Worm (Caenorhabditis elegans) whole organism, late embryonic: ENCODE results near the gene B0410.1.

Source experiments
- C08G9.2 ChIP-seq: sonication (generic microtip); optimal IDR thresholded peaks from 2 replicates; lab custom pipeline; 2016; ENCODE audit warnings: mild to moderate bottlenecking, missing genetic modification characterization, moderate library complexity, missing compliant biosample characterization
- K09A11.1 ChIP-seq: sonication (generic microtip); optimal IDR thresholded peaks from 2 replicates; lab custom pipeline; 2017; ENCODE audit warnings: antibody characterized with exemption, mild to moderate bottlenecking, missing genetic modification characterization, missing compliant biosample characterization; ENCODE audit not compliant: insufficient read depth
- ahr-1 ChIP-seq: sonication (generic microtip); optimal IDR thresholded peaks from 2 replicates; lab custom pipeline; 2016; ENCODE audit warnings: missing genetic modification characterization, missing compliant biosample characterization
- ama-1 ChIP-seq: fragments of 150-350 bp; optimal IDR thresholded peaks from 2 replicates; lab custom pipeline; 2014
- ceh-18 ChIP-seq: sonication (generic microtip); optimal IDR thresholded peaks from 2 replicates; lab custom pipeline; 2016; ENCODE audit warnings: missing genetic modification characterization, missing compliant biosample characterization
- ceh-22 ChIP-seq: sonication (generic microtip); optimal IDR thresholded peaks from 2 replicates; lab custom pipeline; 2017; ENCODE audit warnings: missing biosample characterization, missing genetic modification characterization
- ceh-30 ChIP-seq: fragments of 150-350 bp; optimal IDR thresholded peaks from 2 replicates; lab custom pipeline; 2014; ENCODE audit warnings: missing biosample characterization, missing genetic modification characterization
- ceh-34 ChIP-seq: sonication (generic microtip); optimal IDR thresholded peaks from 2 replicates; lab custom pipeline; 2016; ENCODE audit warnings: mild to moderate bottlenecking, missing genetic modification characterization, missing compliant biosample characterization
- ceh-48 ChIP-seq: sonication (generic microtip); optimal IDR thresholded peaks from 2 replicates; lab custom pipeline; 2016; ENCODE audit warnings: missing genetic modification characterization, inconsistent platforms, missing compliant biosample characterization
- dve-1 ChIP-seq: sonication (generic microtip); optimal IDR thresholded peaks from 2 replicates; lab custom pipeline; 2017; ENCODE audit warnings: antibody characterized with exemption, mild to moderate bottlenecking, missing genetic modification characterization, missing compliant biosample characterization
- elt-2 ChIP-seq: sonication (generic microtip); optimal IDR thresholded peaks from 2 replicates; lab custom pipeline; 2016; ENCODE audit warnings: missing genetic modification reagents, missing genetic modification characterization, missing compliant biosample characterization
- elt-4 ChIP-seq: sonication (generic microtip); optimal IDR thresholded peaks from 2 replicates; lab custom pipeline; 2016; ENCODE audit warnings: missing genetic modification characterization, missing compliant biosample characterization
- ets-4 ChIP-seq: sonication (generic microtip); optimal IDR thresholded peaks from 2 replicates; lab custom pipeline; 2016; ENCODE audit warnings: missing genetic modification characterization, missing compliant biosample characterization
- eyg-1 ChIP-seq: sonication (generic microtip); optimal IDR thresholded peaks from 2 replicates; lab custom pipeline; 2016; ENCODE audit warnings: missing genotype, missing genetic modification characterization, missing compliant biosample characterization
- fkh-6 ChIP-seq: sonication (generic microtip); optimal IDR thresholded peaks from 2 replicates; lab custom pipeline; 2016; ENCODE audit warnings: missing genetic modification characterization, missing compliant biosample characterization
- hlh-13 ChIP-seq: fragments of 200-800 bp; sonication (Bioruptor generic); optimal IDR thresholded peaks from 2 replicates; lab custom pipeline; 2018; ENCODE audit warnings: mild to moderate bottlenecking, missing genetic modification characterization, missing compliant biosample characterization
- hlh-15 ChIP-seq: sonication (generic microtip); optimal IDR thresholded peaks from 2 replicates; lab custom pipeline; 2016; ENCODE audit warnings: missing genetic modification characterization, missing compliant biosample characterization
- hlh-6 ChIP-seq: sonication (generic microtip); optimal IDR thresholded peaks from 2 replicates; lab custom pipeline; 2016; ENCODE audit warnings: missing genotype, missing genetic modification characterization, missing compliant biosample characterization
- hlh-8 ChIP-seq: sonication (generic microtip); optimal IDR thresholded peaks from 2 replicates; lab custom pipeline; 2016; ENCODE audit warnings: missing genotype, missing genetic modification characterization, missing compliant biosample characterization
- mec-3 ChIP-seq: sonication (generic microtip); optimal IDR thresholded peaks from 2 replicates; lab custom pipeline; 2016; ENCODE audit warnings: borderline replicate concordance, missing genetic modification characterization, missing compliant biosample characterization
- nfya-1 ChIP-seq: sonication (generic microtip); optimal IDR thresholded peaks from 2 replicates; lab custom pipeline; 2017; ENCODE audit warnings: missing genetic modification characterization, mild to moderate bottlenecking, missing compliant biosample characterization, antibody characterized with exemption, moderate library complexity
- nhr-11 ChIP-seq: fragments of 150-350 bp; optimal IDR thresholded peaks from 2 replicates; lab custom pipeline; 2014; ENCODE audit warnings: missing biosample characterization, missing genetic modification characterization
- odd-2 ChIP-seq: sonication (generic microtip); optimal IDR thresholded peaks from 2 replicates; lab custom pipeline; 2017; ENCODE audit warnings: antibody characterized with exemption, mild to moderate bottlenecking, missing genetic modification characterization, missing compliant biosample characterization
- pax-1 ChIP-seq: fragments of 150-350 bp; optimal IDR thresholded peaks from 2 replicates; lab custom pipeline; 2014; ENCODE audit warnings: missing biosample characterization, missing genetic modification characterization
- pros-1 ChIP-seq: fragments of 150-350 bp; optimal IDR thresholded peaks from 2 replicates; lab custom pipeline; 2014; ENCODE audit warnings: missing biosample characterization, missing genetic modification reagents, missing genetic modification characterization
- ref-2 ChIP-seq: sonication (generic microtip); optimal IDR thresholded peaks from 2 replicates; lab custom pipeline; 2016; ENCODE audit warnings: missing genetic modification characterization, missing compliant biosample characterization
- rnt-1 ChIP-seq: sonication (generic microtip); optimal IDR thresholded peaks from 2 replicates; lab custom pipeline; 2016; ENCODE audit warnings: missing genetic modification characterization, missing compliant biosample characterization
- syd-9 ChIP-seq: sonication (generic microtip); optimal IDR thresholded peaks from 2 replicates; lab custom pipeline; 2016; ENCODE audit warnings: mild to moderate bottlenecking, missing genetic modification characterization, moderate library complexity, missing compliant biosample characterization
- tbx-2 ChIP-seq: sonication (generic microtip); optimal IDR thresholded peaks from 2 replicates; lab custom pipeline; 2016; ENCODE audit warnings: missing genetic modification characterization, missing compliant biosample characterization
- tbx-7 ChIP-seq: sonication (generic microtip); optimal IDR thresholded peaks from 2 replicates; lab custom pipeline; 2016; ENCODE audit warnings: missing genotype, missing genetic modification characterization, missing compliant biosample characterization
- ttx-3 ChIP-seq: sonication (generic microtip); optimal IDR thresholded peaks from 2 replicates; lab custom pipeline; 2016; ENCODE audit warnings: missing genetic modification reagents, missing genetic modification characterization, missing compliant biosample characterization
- unc-3 ChIP-seq, 2 experiments: fragments of 200-800 bp in 1 of 2; sonication (Bioruptor generic) in 1 of 2; sonication (generic microtip) in 1 of 2; conservative IDR thresholded peaks in 1 of 2; optimal IDR thresholded peaks in 1 of 2; 2 replicates each; pipeline versions ENCODE4 v1.3.6 to Lab custom; 2016 to 2022; ENCODE audit warnings: missing compliant biosample characterization in 2 of 2, missing genetic modification characterization in 2 of 2, missing genetic modification reagents in 1 of 2
- unc-55 ChIP-seq: sonication (generic microtip); optimal IDR thresholded peaks from 2 replicates; lab custom pipeline; 2017; ENCODE audit warnings: missing biosample characterization, missing genetic modification reagents, missing genetic modification characterization

The B0410.1 gene

ce11 chrX:2863946-2864345 lies 30.4 kb upstream of the B0410.1 start, which contains the start of gene F53B3.6:
TSS of gene F53B3.6 (plus strand) at chrX:2864229.
- TF ChIP-seq unc-3 (GFP tag; conservative IDR thresholded peaks at IDR 0.05; lab: Robert Waterston, UW) = no peak
- no peak for TF ChIP-seq unc-3 (tag; optimal IDR thresholded peaks at IDR 0.05; lab: Kevin White, UChicago)
- TF ChIP-seq pax-1 (tag; lab: Kevin White, UChicago) = no peak
- no peak for TF ChIP-seq ets-4 (tag; lab: Kevin White, UChicago)
- no peak for TF ChIP-seq K09A11.1 (tag; lab: Kevin White, UChicago)

ce11 chrX:2865591-2866217 lies 28.7 kb upstream of the B0410.1 start:
- no peak for TF ChIP-seq ceh-48 (tag; lab: Kevin White, UChicago)
- no peak for TF ChIP-seq hlh-8 (tag; lab: Kevin White, UChicago)
- TF ChIP-seq elt-2 (tag; lab: Kevin White, UChicago) = no peak
- TF ChIP-seq eyg-1 = no peak
- no peak for TF ChIP-seq hlh-13 (GFP tag; lab: Kevin White, UChicago)
- TF ChIP-seq ceh-22 (tag; lab: Kevin White, UChicago) = no peak
- TF ChIP-seq K09A11.1 (tag; lab: Kevin White, UChicago) = no peak
- no peak for TF ChIP-seq tbx-2 (tag; lab: Kevin White, UChicago)
- TF ChIP-seq hlh-15 (tag; lab: Kevin White, UChicago) = no peak
- no peak for TF ChIP-seq tbx-7 (tag; lab: Kevin White, UChicago)
- TF ChIP-seq ahr-1 (tag; lab: Kevin White, UChicago) = no peak
- TF ChIP-seq ceh-30 = no peak
- no peak for TF ChIP-seq hlh-6 (tag; lab: Kevin White, UChicago)
- TF ChIP-seq mec-3 = no peak
- TF ChIP-seq, all 69 proteins: peak for 0

ce11 chrX:2871037-2871436 lies 23.3 kb upstream of the B0410.1 start, which contains the start of gene F53B3.3:
TSS of gene F53B3.3 (minus strand) at chrX:2871137.
- TF ChIP-seq dve-1 (tag; lab: Kevin White, UChicago) (peak; percentile 1), ceh-34 (tag; lab: Kevin White, UChicago) (peak; percentile 23), ets-4 (tag; lab: Kevin White, UChicago) (peak; percentile 1), ttx-3 (tag; lab: Kevin White, UChicago) (no peak), nhr-11 (tag; lab: Kevin White, UChicago) (no peak), hlh-8 (tag; lab: Kevin White, UChicago) (no peak), hlh-15 (tag; lab: Kevin White, UChicago) (no peak), ref-2 (tag; lab: Kevin White, UChicago) (peak; percentile 24)
- TF ChIP-seq, all 69 proteins: peak for 4

- no peak for TF ChIP-seq unc-55 (GFP tag; lab: Kevin White, UChicago)
- no peak for TF ChIP-seq ref-2 (tag; lab: Kevin White, UChicago)
- no peak for TF ChIP-seq dve-1 (tag; lab: Kevin White, UChicago)
- TF ChIP-seq ahr-1 (tag; lab: Kevin White, UChicago) = no peak
- no peak for TF ChIP-seq syd-9 (tag; lab: Kevin White, UChicago)
- TF ChIP-seq pros-1 (tag; lab: Kevin White, UChicago) = no peak
- no peak for TF ChIP-seq ceh-18
- no peak for TF ChIP-seq unc-3 (GFP tag; conservative IDR thresholded peaks at IDR 0.05; lab: Robert Waterston, UW)
- TF ChIP-seq unc-3 (tag; optimal IDR thresholded peaks at IDR 0.05; lab: Kevin White, UChicago) = no peak
Observed at ce11 chrX:2873272-2873671, 21.1 kb upstream of the B0410.1 start.

- TF ChIP-seq fkh-6 = no peak
- TF ChIP-seq ceh-22 (tag; lab: Kevin White, UChicago) = no peak
- no peak for TF ChIP-seq elt-2 (tag; lab: Kevin White, UChicago)
- no peak for TF ChIP-seq odd-2 (tag; lab: Kevin White, UChicago)
- TF ChIP-seq unc-55 (GFP tag; lab: Kevin White, UChicago) = no peak
- no peak for TF ChIP-seq pax-1 (tag; lab: Kevin White, UChicago)
- no peak for TF ChIP-seq rnt-1 (tag; lab: Kevin White, UChicago)
- TF ChIP-seq nfya-1 (tag; lab: Kevin White, UChicago) = no peak
- no peak for TF ChIP-seq pros-1 (tag; lab: Kevin White, UChicago)
- TF ChIP-seq C08G9.2 (tag; lab: Kevin White, UChicago) = no peak
- no peak for TF ChIP-seq hlh-15 (tag; lab: Kevin White, UChicago)
- TF ChIP-seq elt-4 (tag; lab: Kevin White, UChicago) = no peak
- TF ChIP-seq ama-1 (lab: Kevin White, UChicago) = no peak
Observed at ce11 chrX:2874598-2874997, 19.8 kb upstream of the B0410.1 start.
